Fruit fly (Drosophila melanogaster) ovary, adult (tissue): ENCODE results near the gene CG11458.

ENCODE experiments used
- CG17801 ChIP-seq: fragments of 200-800 bp; optimal IDR thresholded peaks from 2 replicates; lab custom pipeline; 2019; ENCODE audit warnings: missing biosample characterization, mild to moderate bottlenecking, missing genetic modification characterization, moderate library complexity; ENCODE audit not compliant: partially characterized antibody

The CG11458 gene

dm6 chr3L:20930059-20930785, 24.6 kb downstream of the CG11458 start:
- TF ChIP-seq CG17801, result peak; percentile 92

- TF ChIP-seq CG17801, result no peak
Measured at dm6 chr3L:20931510-20931909, 25.9 kb downstream of the CG11458 start.

dm6 chr3L:20932556-20932955, 27.0 kb downstream of the CG11458 start:
- no peak for TF ChIP-seq CG17801

dm6 chr3L:20933706-20934105, 28.1 kb downstream of the CG11458 start:
- TF ChIP-seq CG17801, result no peak

- no peak for TF ChIP-seq CG17801
Measured at dm6 chr3L:20942076-20942475, 36.5 kb downstream of the CG11458 start.

- TF ChIP-seq CG17801, result no peak
Measured at dm6 chr3L:20944180-20944579, 38.6 kb downstream of the CG11458 start.

dm6 chr3L:20946054-20946453, 40.5 kb downstream of the CG11458 start:
- no peak for TF ChIP-seq CG17801

dm6 chr3L:20946944-20947343, 41.3 kb downstream of the CG11458 start:
- no peak for TF ChIP-seq CG17801

dm6 chr3L:20948404-20948803, 42.8 kb downstream of the CG11458 start:
- TF ChIP-seq CG17801, result no peak

dm6 chr3L:20949371-20950135, 44.0 kb downstream of the CG11458 start, which contains the start of gene fng:
Gene fng, minus strand, starts transcription at chr3L:20949512.
- peak; percentile 57 for TF ChIP-seq CG17801

- peak; percentile 55 for TF ChIP-seq CG17801
Measured at dm6 chr3L:20950136-20950499, 44.5 kb downstream of the CG11458 start.

dm6 chr3L:20950520-20951135, 45.0 kb downstream of the CG11458 start:
- TF ChIP-seq CG17801, result peak; percentile 24

- TF ChIP-seq CG17801, result no peak
Measured at dm6 chr3L:20951477-20952120, 46.0 kb downstream of the CG11458 start.

- TF ChIP-seq CG17801, result no peak
Measured at dm6 chr3L:20952121-20952487, 46.5 kb downstream of the CG11458 start.

- no peak for TF ChIP-seq CG17801
Measured at dm6 chr3L:20952622-20953618, 47.3 kb downstream of the CG11458 start.

- TF ChIP-seq CG17801, result no peak
Measured at dm6 chr3L:20954118-20954517, 48.5 kb downstream of the CG11458 start.
